Fruit fly (Drosophila melanogaster): ENCODE data around the gene Serinc.
A peak's percentile ranks its signal among the peaks of the same experiment; 100 is the strongest.

Serinc gene

DNA sequence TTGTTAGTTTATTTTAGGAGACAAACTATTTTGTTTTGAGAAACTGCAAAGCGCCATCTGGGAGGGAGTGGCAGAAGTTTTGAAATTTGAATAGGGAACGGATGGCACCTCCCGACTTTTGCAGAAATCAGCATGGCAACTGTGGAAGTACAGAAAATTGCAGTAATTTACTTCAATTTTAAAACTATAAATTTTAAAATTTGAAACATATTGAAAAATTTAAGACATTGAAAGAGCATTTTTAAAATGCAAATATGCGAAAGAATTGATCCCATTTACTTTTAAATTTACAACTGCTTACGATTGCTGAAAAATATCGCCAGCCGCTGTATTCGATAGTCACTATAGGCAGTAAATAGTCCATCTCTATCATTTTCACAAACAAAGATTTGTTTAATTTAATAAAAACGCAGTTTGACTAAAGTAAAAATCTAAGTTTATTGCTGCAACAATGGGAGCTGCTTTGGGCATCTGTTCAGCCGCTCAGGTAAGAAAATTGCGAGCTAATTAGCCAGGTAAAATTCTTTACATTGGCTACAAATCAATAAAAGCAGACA lies at the start of gene Serinc:
Serinc (plus strand) TSS at position 329 of the 557 bp plus-strand sequence.
- TF ChIP-seq dpn (GFP tag; optimal IDR thresholded peaks at IDR 0.05) (peak; percentile 50 to 59), CG5245 (GFP tag; optimal IDR thresholded peaks at IDR 0.05) (peak; percentile 58), esg (GFP tag; conservative IDR thresholded peaks at IDR 0.05) (no peak; the same call in 1 of the 2 replicates), CG3281 (GFP tag; optimal IDR thresholded peaks at IDR 0.05) (peak; percentile 32), CG31365 (tag; optimal IDR thresholded peaks at IDR 0.05) (peak; percentile 75), CG6683 (GFP tag; optimal IDR thresholded peaks at IDR 0.05) (peak; percentile 32), CG31388 (GFP tag; optimal IDR thresholded peaks at IDR 0.05) (peak; percentile 17), CG14860 (GFP tag; IDR thresholded peaks at IDR 0.05; ENCODE audit: partially characterized antibody) (peak; percentile 97), fd3F (GFP tag; optimal IDR thresholded peaks at IDR 0.05) (peak; percentile 17), CG32767 (GFP tag; IDR thresholded peaks at IDR 0.05) (no peak), crp (GFP tag; optimal IDR thresholded peaks at IDR 0.05) (peak in 1 of 2 experiments; percentile 50), MESR4 (GFP tag; optimal IDR thresholded peaks at IDR 0.05) (peak; percentile 73), TFAM (GFP tag; optimal IDR thresholded peaks at IDR 0.05) (no peak), CG11085 (GFP tag; IDR thresholded peaks at IDR 0.05) (peak; percentile 33; the same call in 1 of the 2 replicates), CG32772 (GFP tag; IDR thresholded peaks at IDR 0.05) (peak; percentile 41; the same call in 1 of the 2 replicates), CG3995 (GFP tag; optimal IDR thresholded peaks at IDR 0.05) (peak; percentile 92), CG14441 (GFP tag; IDR thresholded peaks at IDR 0.05) (peak; percentile 52; the same call in 1 of the 2 replicates), stwl (tag; optimal IDR thresholded peaks at IDR 0.05) (peak; percentile 48), CG17186 (GFP tag; optimal IDR thresholded peaks at IDR 0.05) (peak; percentile 66), Fer1 (GFP tag; optimal IDR thresholded peaks at IDR 0.05) (peak; percentile 47), CG3838 (GFP tag; optimal IDR thresholded peaks at IDR 0.05) (peak; percentile 25), CG12104 (GFP tag; optimal IDR thresholded peaks at IDR 0.05) (peak; percentile 53), NC2β (GFP tag; optimal IDR thresholded peaks at IDR 0.05) (peak; percentile 13), zfh1 (GFP tag; IDR thresholded peaks at IDR 0.05) (0 out of 3 replicates have a peak, but pooled peaks have one; percentile 52), CG12391 (tag; optimal IDR thresholded peaks at IDR 0.05) (peak; percentile 78), h (optimal IDR thresholded peaks at IDR 0.05) (no peak), CG11504 (tag; optimal IDR thresholded peaks at IDR 0.05) (no peak), gt (GFP tag; IDR thresholded peaks at IDR 0.05) (no peak), sna (GFP tag; IDR thresholded peaks at IDR 0.05; ENCODE audit: partially characterized antibody) (peak; percentile 98), Mes4 (GFP tag; optimal IDR thresholded peaks at IDR 0.05) (peak; percentile 59), ftz-f1 (GFP tag; optimal IDR thresholded peaks at IDR 0.05) (no peak), ash1 (GFP tag; optimal IDR thresholded peaks at IDR 0.05) (no peak), gro (GFP tag; optimal IDR thresholded peaks at IDR 0.05) (peak; percentile 74), Med (GFP tag) (peak; percentile 93), CG15479 (GFP tag; optimal IDR thresholded peaks at IDR 0.05) (no peak), ci (GFP tag; IDR thresholded peaks at IDR 0.05) (peak; percentile 74), HmgZ (tag; optimal IDR thresholded peaks at IDR 0.05) (peak; percentile 82), H15 (GFP tag; IDR thresholded peaks at IDR 0.05) (no peak), lilli (GFP tag; optimal IDR thresholded peaks at IDR 0.05) (peak; percentile 78), tll (GFP tag; optimal IDR thresholded peaks at IDR 0.05) (no peak), Abd-B (GFP tag; optimal IDR thresholded peaks at IDR 0.05) (peak; percentile 55), Nf-YA (GFP tag; IDR thresholded peaks at IDR 0.05) (no peak), her (GFP tag; optimal IDR thresholded peaks at IDR 0.05) (no peak), CG32532 (GFP tag; IDR thresholded peaks at IDR 0.05) (peak; percentile 62; the same call in 1 of the 2 replicates), Sry-δ (GFP tag; optimal IDR thresholded peaks at IDR 0.05) (peak; percentile 97), Fer3 (tag; optimal IDR thresholded peaks at IDR 0.05) (peak; percentile 46), CkIIα-i1 (GFP tag; IDR thresholded peaks at IDR 0.05) (no peak), nmo (GFP tag; optimal IDR thresholded peaks at IDR 0.05) (peak; percentile 80), fd64A (GFP tag; optimal IDR thresholded peaks at IDR 0.05) (no peak), nau (GFP tag; optimal IDR thresholded peaks at IDR 0.05) (no peak)

All from whole organism, embryonic.